Fruit fly (Drosophila melanogaster) whole organism, embryonic: ENCODE measurements around the gene eIF3l.

Experiments
- Asciz ChIP-seq: fragments of 200-800 bp; sonication (Bioruptor generic); optimal IDR thresholded peaks from 2 replicates; lab custom pipeline; 2017; ENCODE audit warnings: missing biosample characterization, mild to moderate bottlenecking, missing genetic modification characterization, missing genetic modification reagents
- CG10462 ChIP-seq: fragments of 200-800 bp; sonication (Bioruptor generic); optimal IDR thresholded peaks from 2 replicates; lab custom pipeline; 2016; ENCODE audit warnings: missing biosample characterization, missing genetic modification characterization
- CG11695 ChIP-seq: fragments of 200-800 bp; sonication (Bioruptor generic); IDR thresholded peaks from 3 replicates; pipeline ENCODE4 v1.3.6; 2022; ENCODE audit warnings: missing biosample characterization, missing genetic modification characterization
- CG11696 ChIP-seq: fragments of 200-800 bp; sonication (Bioruptor generic); IDR thresholded peaks from 2 replicates; pipeline ENCODE4 v1.3.6; 2022; ENCODE audit warnings: missing biosample characterization, missing genetic modification characterization
- CG12769 ChIP-seq: fragments of 200-800 bp; sonication (Bioruptor generic); optimal IDR thresholded peaks from 2 replicates; lab custom pipeline; 2019; ENCODE audit warnings: missing biosample characterization, mild to moderate bottlenecking, missing genetic modification characterization, moderate library complexity
- CG17385 ChIP-seq: fragments of 200-800 bp; sonication (Bioruptor generic); optimal IDR thresholded peaks from 3 replicates; lab custom pipeline; 2018; ENCODE audit warnings: missing biosample characterization, mild to moderate bottlenecking, missing genetic modification characterization
- CG18262 ChIP-seq: fragments of 200-800 bp; optimal IDR thresholded peaks from 3 replicates; lab custom pipeline; 2019; ENCODE audit warnings: missing biosample characterization, mild to moderate bottlenecking, missing genetic modification characterization, moderate library complexity
- CG2678 ChIP-seq: fragments of 200-800 bp; sonication (Bioruptor generic); optimal IDR thresholded peaks from 3 replicates; lab custom pipeline; 2019; ENCODE audit warnings: missing biosample characterization, mild to moderate bottlenecking, missing genetic modification characterization, moderate library complexity
- CkIIα-i1 ChIP-seq: fragments of 200-800 bp; sonication (Bioruptor generic); IDR thresholded peaks from 2 replicates; pipeline ENCODE4 v1.3.6; 2022; ENCODE audit warnings: missing biosample characterization, missing genetic modification characterization
- gt ChIP-seq: fragments of 200-800 bp; sonication (Bioruptor generic); IDR thresholded peaks from 2 replicates; pipeline ENCODE4 v1.3.6; 2022; ENCODE audit warnings: missing biosample characterization, missing genetic modification characterization
- lola ChIP-seq, 3 experiments: fragments of >200 bp in 2 of 3; fragments of 200-800 bp in 1 of 3; sonication (Bioruptor generic) in 1 of 3; optimal IDR thresholded peaks; 2 replicates each; lab custom pipeline; 2017 to 2019; ENCODE audit warnings: missing biosample characterization in 3 of 3, missing genetic modification characterization in 3 of 3, mild to moderate bottlenecking in 1 of 3, moderate library complexity in 1 of 3

DNA sequence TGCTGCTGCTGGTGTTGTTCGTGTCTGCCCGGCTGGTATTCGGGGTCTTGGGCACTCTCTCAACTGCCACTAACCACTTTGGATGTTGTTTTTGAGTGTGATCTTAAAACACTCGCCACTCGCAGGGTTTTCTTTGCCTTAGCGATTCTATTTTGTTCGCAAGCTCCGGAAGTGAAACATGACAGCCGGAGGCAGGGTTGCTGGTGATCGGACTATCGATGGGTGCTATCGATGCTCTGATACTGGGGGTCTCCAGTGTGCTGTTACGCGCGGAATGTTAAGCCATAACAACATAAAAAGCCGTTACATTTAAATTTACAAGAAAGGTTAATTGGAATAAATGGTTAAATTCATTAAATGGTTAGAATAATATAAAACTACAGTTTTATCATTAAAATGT, 20.9 kb downstream of the eIF3l start, which contains the start of gene yps:
- TF ChIP-seq lola (GFP tag; optimal IDR thresholded peaks at IDR 0.05; lab: Kevin White, UChicago), result peak in 1 of 3 experiments; percentile 61
- TF ChIP-seq CG17385 (GFP tag; lab: Kevin White, UChicago), result peak; percentile 92
- TF ChIP-seq Asciz, result peak; percentile 95
- TF ChIP-seq gt (GFP tag; lab: Robert Waterston, UW), result peak; percentile 55
- TF ChIP-seq CG11695 (GFP tag; lab: Robert Waterston, UW), result peak; percentile 80
- TF ChIP-seq CG12769 (tag; lab: Kevin White, UChicago), result peak; percentile 93
- peak; percentile 86 for TF ChIP-seq CG18262 (tag; lab: Kevin White, UChicago)
- TF ChIP-seq CG11696, result peak; percentile 79
- peak; percentile 62; the same call in 1 of the 2 replicates for TF ChIP-seq CkIIα-i1 (GFP tag; lab: Robert Waterston, UW)
- peak; percentile 73 for TF ChIP-seq CG10462 (GFP tag; lab: Kevin White, UChicago)
- peak; percentile 84 for TF ChIP-seq CG2678 (tag; lab: Kevin White, UChicago)
